Worm (Caenorhabditis elegans): Measurements from ENCODE around the gene ZK593.2.

The ZK593.2 gene

ce11 chrIV:10896512-10896911 is 16.7 kb upstream of the ZK593.2 start, which contains the start of gene srlf-13 (continued):
- TF ChIP-seq Y53F4B.3 (GFP tag; IDR thresholded peaks at IDR 0.05) (no peak), nhr-120 (GFP tag; IDR thresholded peaks at IDR 0.05) (no peak), D2030.7 (GFP tag; IDR thresholded peaks at IDR 0.05) (no peak), akir-1 (GFP tag; optimal IDR thresholded peaks at IDR 0.05) (no peak)

ce11 chrIV:10898160-10898559 is 15.0 kb upstream of the ZK593.2 start:
- no peak for TF ChIP-seq lin-40 (tag; optimal IDR thresholded peaks at IDR 0.05)

ce11 chrIV:10899091-10899490 is 14.1 kb upstream of the ZK593.2 start, which contains the start of the genes F13E9.9 and F13E9.19:
F13E9.9 (minus strand) TSS chrIV:10899191.
F13E9.19 (plus strand) TSS chrIV:10899406.
- TF ChIP-seq aptf-3 (GFP tag; IDR thresholded peaks at IDR 0.05): no peak
- TF ChIP-seq rec-8 (tag; optimal IDR thresholded peaks at IDR 0.05): no peak
- no peak for TF ChIP-seq tbp1 (GFP tag; optimal IDR thresholded peaks at IDR 0.05)
- no peak for TF ChIP-seq lag-1 (GFP tag; IDR thresholded peaks at IDR 0.05)
- no peak for TF ChIP-seq lir-1 (GFP tag; conservative IDR thresholded peaks at IDR 0.05)
- TF ChIP-seq nhr-179 (tag; optimal IDR thresholded peaks at IDR 0.05): no peak
- TF ChIP-seq lin-40 (tag; optimal IDR thresholded peaks at IDR 0.05): no peak
- no peak for TF ChIP-seq lsy-27 (tag; optimal IDR thresholded peaks at IDR 0.05; ENCODE audit: borderline replicate concordance, insufficient read depth)
- TF ChIP-seq attf-5 (GFP tag; optimal IDR thresholded peaks at IDR 0.05): no peak
- TF ChIP-seq sptf-2 (GFP tag; optimal IDR thresholded peaks at IDR 0.05): no peak
- TF ChIP-seq sea-2 (GFP tag; IDR thresholded peaks at IDR 0.05): no peak
- no peak for TF ChIP-seq bed-1 (GFP tag; IDR thresholded peaks at IDR 0.05)
- TF ChIP-seq madf-10 (tag; optimal IDR thresholded peaks at IDR 0.05): no peak
- no peak for TF ChIP-seq ZK185.1 (tag; optimal IDR thresholded peaks at IDR 0.05; ENCODE audit: poor library complexity, severe bottlenecking)
- no peak for TF ChIP-seq F57A8.1 (GFP tag; optimal IDR thresholded peaks at IDR 0.05)
- TF ChIP-seq Y53G8AR.9 (GFP tag; conservative IDR thresholded peaks at IDR 0.05): no peak

- TF ChIP-seq Y53G8AR.9 (GFP tag; conservative IDR thresholded peaks at IDR 0.05) (no peak), hmg-20 (GFP tag; IDR thresholded peaks at IDR 0.05) (no peak), hrde-1 (tag; optimal IDR thresholded peaks at IDR 0.05; ENCODE audit: borderline replicate concordance) (no peak), F57C9.4 (tag; optimal IDR thresholded peaks at IDR 0.05) (no peak), aptf-3 (GFP tag; IDR thresholded peaks at IDR 0.05) (no peak), T07F8.4 (tag; optimal IDR thresholded peaks at IDR 0.05) (no peak), madf-6 (GFP tag; IDR thresholded peaks at IDR 0.05) (no peak)
Observed at ce11 chrIV:10900083-10900482, 13.1 kb upstream of the ZK593.2 start, which contains the start of gene srlf-30. srlf-30 (plus strand) TSS chrIV:10900383.

- TF ChIP-seq K12H6.12 (tag; optimal IDR thresholded peaks at IDR 0.05) (no peak), mel-28 (tag; optimal IDR thresholded peaks at IDR 0.05; ENCODE audit: borderline replicate concordance) (no peak), hrde-1 (tag; optimal IDR thresholded peaks at IDR 0.05; ENCODE audit: borderline replicate concordance) (no peak), hmg-20 (GFP tag; IDR thresholded peaks at IDR 0.05) (no peak), rpc-1 (optimal IDR thresholded peaks at IDR 0.05) (no peak), rpc-1 (tag; optimal IDR thresholded peaks at IDR 0.05) (no peak), pha-4 (tag; optimal IDR thresholded peaks at IDR 0.05) (no peak), Y79H2A.3 (GFP tag; conservative IDR thresholded peaks at IDR 0.05) (no peak), F33H1.4 (GFP tag; IDR thresholded peaks at IDR 0.05) (no peak), sdz-38 (tag; optimal IDR thresholded peaks at IDR 0.05) (no peak), nfya-1 (tag; optimal IDR thresholded peaks at IDR 0.05; ENCODE audit: borderline replicate concordance, insufficient read depth) (no peak), madf-8 (GFP tag; conservative IDR thresholded peaks at IDR 0.05) (no peak)
Observed at ce11 chrIV:10902476-10902875, 10.7 kb upstream of the ZK593.2 start.

Measured in whole organism, young adult.